Fruit fly (Drosophila melanogaster): ENCODE measurements around the gene sav.

The sav gene

DNA sequence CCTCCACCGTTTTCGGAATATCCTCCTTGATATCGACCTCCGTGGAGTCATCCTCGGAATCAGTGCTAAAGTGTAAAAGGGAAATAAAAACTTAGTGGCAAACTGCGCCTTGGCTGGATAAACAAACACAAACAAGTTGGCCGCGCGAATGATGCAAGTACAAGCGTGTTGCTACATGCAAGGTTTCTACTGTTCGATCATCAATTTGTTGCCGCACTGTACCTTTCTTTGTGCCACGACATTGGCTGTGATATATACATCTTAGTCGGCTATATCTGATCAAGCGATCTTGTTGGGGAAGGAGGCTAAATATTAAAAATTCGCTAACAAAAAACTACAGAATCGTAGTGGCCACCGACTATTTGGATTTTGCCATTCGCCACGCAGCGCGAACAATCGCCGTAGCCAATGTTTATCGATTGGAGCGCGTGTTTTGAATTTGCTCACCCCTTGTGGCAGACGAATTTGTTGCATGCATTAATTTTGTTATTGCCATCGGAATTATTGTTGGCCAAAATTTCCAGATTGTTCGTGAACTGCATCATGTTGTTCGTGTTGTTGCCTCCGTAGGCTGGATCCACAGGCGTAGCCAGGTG lies 7.9 kb downstream of the sav start:
- TF ChIP-seq CTCF (optimal IDR thresholded peaks at IDR 0.05): no peak
- TF ChIP-seq CG8478 (optimal IDR thresholded peaks at IDR 0.05): no peak

DNA sequence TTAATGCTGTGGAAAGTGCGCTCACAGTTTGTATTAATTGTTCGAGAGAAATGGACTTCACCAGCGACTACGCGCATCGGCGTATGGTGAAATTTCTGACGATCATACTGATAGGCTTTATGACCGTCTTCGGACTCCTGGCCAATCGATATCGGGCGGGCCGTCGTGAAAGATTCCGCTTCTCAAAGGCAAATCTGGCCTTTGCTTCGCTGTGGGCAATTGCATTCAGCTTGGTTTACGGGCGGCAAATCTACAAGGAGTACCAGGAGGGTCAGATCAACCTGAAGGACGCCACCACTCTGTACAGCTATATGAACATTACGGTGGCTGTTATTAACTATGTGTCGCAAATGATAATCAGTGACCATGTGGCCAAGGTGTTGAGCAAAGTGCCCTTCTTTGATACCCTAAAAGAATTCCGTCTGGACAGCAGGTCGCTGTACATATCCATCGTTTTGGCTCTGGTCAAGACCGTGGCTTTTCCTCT lies 9.4 kb downstream of the sav start, which contains the start of gene Gr94a:
Gene Gr94a, plus strand, starts transcription at position 51 of the 487 bp plus-strand sequence.
- TF ChIP-seq CG8478 (optimal IDR thresholded peaks at IDR 0.05): no peak
- no peak for TF ChIP-seq CTCF (optimal IDR thresholded peaks at IDR 0.05)

dm6 chr3R:23048690-23049118 lies 12.4 kb downstream of the sav start:
- TF ChIP-seq CG8478 (optimal IDR thresholded peaks at IDR 0.05) (no peak), CTCF (optimal IDR thresholded peaks at IDR 0.05) (no peak)

dm6 chr3R:23048089-23048689 lies 12.9 kb downstream of the sav start, which contains the start of gene CG17121:
Gene CG17121 (minus strand): TSS chr3R:23048214.
- no peak for TF ChIP-seq CTCF (optimal IDR thresholded peaks at IDR 0.05)
- no peak for TF ChIP-seq CG8478 (optimal IDR thresholded peaks at IDR 0.05)

dm6 chr3R:23046529-23046943 lies 14.6 kb downstream of the sav start:
- TF ChIP-seq CTCF (optimal IDR thresholded peaks at IDR 0.05) (no peak), CG8478 (optimal IDR thresholded peaks at IDR 0.05) (no peak)

dm6 chr3R:23043690-23044089 lies 17.4 kb downstream of the sav start, which contains the start of gene CG13837:
Gene CG13837 (plus strand): TSS chr3R:23043990.
- TF ChIP-seq CG8478 (optimal IDR thresholded peaks at IDR 0.05): no peak
- no peak for TF ChIP-seq CTCF (optimal IDR thresholded peaks at IDR 0.05)

dm6 chr3R:23042746-23043265 lies 18.3 kb downstream of the sav start:
- TF ChIP-seq CTCF (optimal IDR thresholded peaks at IDR 0.05) (no peak), CG8478 (optimal IDR thresholded peaks at IDR 0.05) (no peak)

dm6 chr3R:23041941-23042340 lies 19.2 kb downstream of the sav start, which contains the start of gene CG13838:
Gene CG13838 (plus strand): TSS chr3R:23042241.
- TF ChIP-seq CTCF (optimal IDR thresholded peaks at IDR 0.05): no peak
- no peak for TF ChIP-seq CG8478 (optimal IDR thresholded peaks at IDR 0.05)

DNA sequence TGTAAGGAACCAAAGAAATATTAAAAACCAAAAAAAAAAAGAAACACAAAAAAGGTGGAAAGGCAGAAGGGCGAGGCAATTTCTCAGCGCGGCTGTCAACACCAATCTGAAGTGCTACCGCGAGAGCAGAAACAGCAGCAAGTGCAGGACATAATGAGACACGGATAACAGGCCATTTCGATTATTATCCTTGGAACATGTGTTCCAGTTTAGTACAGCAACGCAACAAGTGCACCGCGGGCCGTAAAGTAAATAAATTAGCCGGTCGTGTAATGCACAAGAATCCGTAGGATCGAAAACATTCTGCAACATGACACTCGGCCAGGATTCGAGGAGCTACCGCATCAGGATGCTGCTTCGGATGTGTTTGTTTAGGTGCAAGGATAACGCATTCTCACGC lies 23.0 kb downstream of the sav start:
- no peak for TF ChIP-seq CTCF (optimal IDR thresholded peaks at IDR 0.05)
- no peak for TF ChIP-seq CG8478 (optimal IDR thresholded peaks at IDR 0.05)

DNA sequence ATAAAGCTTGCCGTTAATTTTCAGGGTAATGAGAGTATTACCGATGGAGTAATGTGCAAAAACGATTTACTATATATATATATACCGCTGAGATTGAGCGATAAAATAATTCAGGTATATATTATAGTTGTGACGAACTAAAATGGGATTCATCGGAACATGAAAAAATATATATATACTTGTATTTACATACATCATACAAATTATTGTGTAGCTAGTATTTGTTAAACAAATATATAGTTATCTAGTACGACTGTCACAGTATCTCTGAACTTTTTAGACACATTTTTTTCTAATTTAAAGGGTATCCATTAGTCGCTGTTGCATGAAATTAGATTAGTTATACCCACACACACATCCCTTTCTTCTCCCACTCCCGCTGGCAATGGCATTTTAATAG lies 24.8 kb downstream of the sav start:
- no peak for TF ChIP-seq CTCF (optimal IDR thresholded peaks at IDR 0.05)
- no peak for TF ChIP-seq CG8478 (optimal IDR thresholded peaks at IDR 0.05)

DNA sequence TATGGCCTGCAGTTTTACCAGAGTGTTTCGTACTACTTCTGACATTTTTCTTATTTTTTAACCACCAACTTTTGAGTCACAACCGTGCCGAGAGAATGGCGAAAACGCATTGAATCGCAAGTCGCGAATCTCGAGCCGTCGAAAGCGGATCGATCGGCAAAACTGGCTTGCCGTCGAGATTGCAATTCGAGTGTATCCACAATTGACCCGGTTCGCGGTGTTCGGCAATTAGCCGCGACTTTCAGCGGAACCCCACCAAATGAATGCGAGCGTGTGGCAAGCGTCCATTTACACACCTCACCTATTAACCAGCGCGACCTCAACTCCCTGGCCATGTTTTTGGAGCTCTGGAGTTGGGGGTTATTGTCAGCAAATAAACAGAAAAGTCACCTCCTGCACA lies 25.6 kb downstream of the sav start, which contains the start of gene CG13833:
Gene CG13833, minus strand, starts transcription at position 101 of the 400 bp plus-strand sequence.
- TF ChIP-seq CTCF (optimal IDR thresholded peaks at IDR 0.05): no peak
- no peak for TF ChIP-seq CG8478 (optimal IDR thresholded peaks at IDR 0.05)

dm6 chr3R:23030900-23031299 lies 30.2 kb downstream of the sav start:
- TF ChIP-seq CG8478 (optimal IDR thresholded peaks at IDR 0.05) (no peak), CTCF (optimal IDR thresholded peaks at IDR 0.05) (no peak)

DNA sequence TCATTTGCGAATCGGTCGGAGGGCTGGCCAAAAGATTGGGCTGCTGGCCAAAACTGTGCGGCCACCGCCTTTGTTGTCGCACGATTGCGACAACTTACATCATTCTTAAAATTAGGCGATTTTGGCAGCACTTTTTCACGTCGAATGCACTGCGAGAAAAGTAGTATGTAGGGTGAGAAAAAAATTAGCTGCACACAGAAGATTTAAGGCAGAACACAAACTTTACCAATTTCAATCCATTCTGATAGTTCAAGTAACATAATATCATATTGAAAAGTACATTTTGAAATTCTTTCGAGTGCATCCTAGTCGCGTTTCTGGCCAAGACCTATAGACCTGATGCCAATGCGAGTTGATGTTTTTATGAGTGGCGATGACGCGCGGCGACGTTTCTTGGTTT lies 32.6 kb downstream of the sav start:
- no peak for TF ChIP-seq CG8478 (optimal IDR thresholded peaks at IDR 0.05)

- no peak for TF ChIP-seq CTCF (optimal IDR thresholded peaks at IDR 0.05)
- no peak for TF ChIP-seq CG8478 (optimal IDR thresholded peaks at IDR 0.05)
Observed at dm6 chr3R:23027428-23027813, 33.7 kb downstream of the sav start.

DNA sequence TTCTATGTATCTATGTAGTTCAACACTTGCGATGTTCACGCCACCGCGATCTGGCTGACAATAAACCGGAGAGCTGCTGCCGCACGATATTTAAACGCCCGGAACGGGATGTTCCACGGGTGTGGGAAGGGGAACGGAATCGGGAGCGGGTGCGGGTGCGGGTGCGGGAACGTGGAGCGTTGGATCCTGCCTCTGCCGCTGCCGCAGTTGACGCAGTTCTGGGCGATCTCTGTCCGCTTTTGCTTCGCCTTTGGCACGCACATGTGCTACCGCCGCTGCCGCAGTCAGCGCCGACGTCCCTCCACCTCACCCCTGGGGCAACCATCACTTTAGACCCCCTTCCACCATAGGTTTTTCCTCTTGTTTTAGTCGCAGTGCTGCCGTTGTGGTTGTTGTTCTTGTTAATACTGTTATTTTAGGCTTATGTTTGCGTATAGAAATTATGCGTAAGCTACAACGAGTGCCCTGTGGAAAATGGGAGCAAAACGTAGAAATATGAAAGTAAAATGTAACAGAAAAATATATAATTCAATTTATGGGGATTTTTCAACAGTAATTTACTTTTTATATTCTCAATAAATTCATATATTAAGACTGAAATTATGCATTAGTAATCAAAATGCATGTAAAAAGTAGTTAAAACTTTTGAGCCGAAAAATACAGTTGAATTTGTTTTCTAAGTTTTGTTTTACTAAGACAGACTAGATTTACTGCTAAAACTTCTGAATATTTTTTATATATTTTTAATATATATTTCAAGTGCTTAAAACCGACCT lies 34.3 kb downstream of the sav start, which contains the start of gene lmd:
Gene lmd, minus strand, starts transcription at position 62 of the 776 bp plus-strand sequence.
- TF ChIP-seq CG8478 (optimal IDR thresholded peaks at IDR 0.05) (no peak), CTCF (optimal IDR thresholded peaks at IDR 0.05) (no peak)
